Fruit fly (Drosophila melanogaster) whole organism, wandering third instar larva: ENCODE measurements around the gene hid.
A peak's percentile ranks its signal among the peaks of the same experiment; 100 is the strongest.

ENCODE experiments used
- Abd-B ChIP-seq: fragments of >200 bp; optimal IDR thresholded peaks from 2 replicates; lab custom pipeline; 2017; ENCODE audit warnings: missing biosample characterization, missing genetic modification characterization
- CG32264 ChIP-seq: fragments of 200-800 bp; sonication (Bioruptor generic); optimal IDR thresholded peaks from 2 replicates; lab custom pipeline; 2016; ENCODE audit warnings: missing biosample characterization, missing genetic modification characterization
- CG9705 ChIP-seq: fragments of 200-800 bp; sonication (Bioruptor generic); optimal IDR thresholded peaks from 2 replicates; lab custom pipeline; 2018; ENCODE audit warnings: missing biosample characterization, mild to moderate bottlenecking, missing genetic modification characterization
- CrebA ChIP-seq: fragments of 200-800 bp; sonication (Bioruptor generic); optimal IDR thresholded peaks from 2 replicates; lab custom pipeline; 2016; ENCODE audit warnings: missing biosample characterization, mild to moderate bottlenecking, missing genetic modification characterization, borderline replicate concordance
- Dfd ChIP-seq: fragments of >200 bp; optimal IDR thresholded peaks from 2 replicates; lab custom pipeline; 2017; ENCODE audit warnings: missing biosample characterization, missing genetic modification characterization
- GATAd ChIP-seq: sonication (Bioruptor generic); optimal IDR thresholded peaks from 2 replicates; lab custom pipeline; 2016; ENCODE audit warnings: missing biosample characterization, missing genetic modification characterization
- HLH106 ChIP-seq: fragments of 200-800 bp; optimal IDR thresholded peaks from 3 replicates; lab custom pipeline; 2019; ENCODE audit warnings: missing biosample characterization, mild to moderate bottlenecking, missing genetic modification characterization, moderate library complexity
- Hnf4 ChIP-seq: fragments of 200-800 bp; sonication (Bioruptor generic); optimal IDR thresholded peaks from 2 replicates; lab custom pipeline; 2016; ENCODE audit warnings: missing biosample characterization, mild to moderate bottlenecking, missing genetic modification characterization
- Hr83 ChIP-seq: fragments of 200-300 bp; sonication (Bioruptor generic); optimal IDR thresholded peaks from 2 replicates; lab custom pipeline; 2016; ENCODE audit warnings: missing biosample characterization, mild to moderate bottlenecking, missing genetic modification characterization, moderate library complexity; ENCODE audit not compliant: poor library complexity, severe bottlenecking
- Jra ChIP-seq: sonication (Bioruptor generic); optimal IDR thresholded peaks from 2 replicates; lab custom pipeline; 2016; ENCODE audit warnings: missing biosample characterization, missing genetic modification characterization
- Mio ChIP-seq: sonication (Bioruptor generic); optimal IDR thresholded peaks from 2 replicates; lab custom pipeline; 2016; ENCODE audit warnings: missing biosample characterization, missing genetic modification characterization
- N ChIP-seq: fragments of >200 bp; optimal IDR thresholded peaks from 2 replicates; lab custom pipeline; 2018; ENCODE audit warnings: missing biosample characterization, missing external identifiers, missing genetic modification characterization
- OdsH ChIP-seq: fragments of 200-800 bp; sonication (Bioruptor generic); optimal IDR thresholded peaks from 2 replicates; lab custom pipeline; 2016; ENCODE audit warnings: missing biosample characterization, mild to moderate bottlenecking, missing genetic modification characterization
- Rel ChIP-seq, 2 experiments: fragments of 200-800 bp; sonication (Bioruptor generic) in 1 of 2; optimal IDR thresholded peaks; 2 replicates in 1 of 2; 3 replicates in 1 of 2; lab custom pipeline; 2016 to 2019; ENCODE audit warnings: mild to moderate bottlenecking in 2 of 2, missing biosample characterization in 2 of 2, missing genetic modification characterization in 2 of 2, moderate library complexity in 1 of 2
- Sp1 ChIP-seq: fragments of 200-800 bp; sonication (Bioruptor generic); optimal IDR thresholded peaks from 3 replicates; lab custom pipeline; 2019; ENCODE audit warnings: missing biosample characterization, mild to moderate bottlenecking, missing genetic modification characterization, moderate library complexity
- Vsx2 ChIP-seq: fragments of 200-300, 225-300 bp; sonication (Bioruptor generic); optimal IDR thresholded peaks from 2 replicates; lab custom pipeline; 2018; ENCODE audit warnings: missing biosample characterization, missing genetic modification characterization; ENCODE audit not compliant: partially characterized antibody
- br ChIP-seq: fragments of 200-800 bp; sonication (Bioruptor generic); optimal IDR thresholded peaks from 2 replicates; lab custom pipeline; 2016; ENCODE audit warnings: missing biosample characterization, missing genetic modification characterization
- brk ChIP-seq: fragments of 200-800 bp; sonication (Bioruptor generic); optimal IDR thresholded peaks from 2 replicates; lab custom pipeline; 2016; ENCODE audit warnings: missing biosample characterization, mild to moderate bottlenecking, missing genetic modification characterization
- dl ChIP-seq, 2 experiments: fragments of 175-275, 200-275 bp in 1 of 2; fragments of 200-275 bp in 1 of 2; sonication (Bioruptor generic); optimal IDR thresholded peaks; lab custom pipeline; 2018; ENCODE audit warnings: mild to moderate bottlenecking in 2 of 2, missing biosample characterization in 2 of 2, missing genetic modification characterization in 2 of 2, moderate library complexity in 2 of 2; ENCODE audit not compliant: partially characterized antibody in 2 of 2, insufficient read depth in 1 of 2
- dmrt93B ChIP-seq: fragments of 200-800 bp; sonication (Bioruptor generic); optimal IDR thresholded peaks from 2 replicates; lab custom pipeline; 2018; ENCODE audit warnings: missing biosample characterization, mild to moderate bottlenecking, missing genetic modification characterization
- dsf ChIP-seq: sonication (Bioruptor generic); optimal IDR thresholded peaks from 2 replicates; lab custom pipeline; 2016; ENCODE audit warnings: missing biosample characterization, missing genetic modification characterization, borderline replicate concordance
- foxo ChIP-seq, 2 experiments: fragments of 200-800 bp; sonication (Bioruptor generic); optimal IDR thresholded peaks; 2 replicates in 1 of 2; 3 replicates in 1 of 2; lab custom pipeline; 2016 to 2017; ENCODE audit warnings: missing biosample characterization in 2 of 2, missing genetic modification characterization in 2 of 2
- fru ChIP-seq: fragments of 200-800 bp; sonication (Bioruptor generic); optimal IDR thresholded peaks from 3 replicates; lab custom pipeline; 2016; ENCODE audit warnings: missing biosample characterization, mild to moderate bottlenecking, missing genetic modification characterization
- h ChIP-seq: fragments of 200-800 bp; sonication (Bioruptor generic); optimal IDR thresholded peaks from 3 replicates; lab custom pipeline; 2016; ENCODE audit warnings: missing biosample characterization, mild to moderate bottlenecking, missing genetic modification characterization
- jim ChIP-seq: fragments of 175-275, 200-325 bp; sonication (Bioruptor generic); optimal IDR thresholded peaks from 2 replicates; lab custom pipeline; 2016; ENCODE audit warnings: missing biosample characterization, mild to moderate bottlenecking, missing genetic modification characterization
- lola ChIP-seq: fragments of >200 bp; optimal IDR thresholded peaks from 2 replicates; lab custom pipeline; 2017; ENCODE audit warnings: missing biosample characterization, missing genetic modification characterization
- psq ChIP-seq: fragments of 200-800 bp; sonication (Bioruptor generic); optimal IDR thresholded peaks from 3 replicates; lab custom pipeline; 2017; ENCODE audit warnings: missing biosample characterization, mild to moderate bottlenecking, missing genetic modification characterization, moderate library complexity
- rgr ChIP-seq: fragments of 200-800 bp; sonication (Bioruptor generic); optimal IDR thresholded peaks from 3 replicates; lab custom pipeline; 2016; ENCODE audit warnings: missing biosample characterization, mild to moderate bottlenecking, missing genetic modification characterization
- sage ChIP-seq: fragments of 200-800 bp; sonication (Bioruptor generic); optimal IDR thresholded peaks from 2 replicates; lab custom pipeline; 2016; ENCODE audit warnings: missing biosample characterization, mild to moderate bottlenecking, missing genetic modification characterization
- sv ChIP-seq: fragments of 200-800 bp; sonication (Bioruptor generic); optimal IDR thresholded peaks from 3 replicates; lab custom pipeline; 2016; ENCODE audit warnings: missing biosample characterization, missing genetic modification characterization
- tai ChIP-seq: sonication (Bioruptor generic); optimal IDR thresholded peaks from 2 replicates; lab custom pipeline; 2016; ENCODE audit warnings: missing biosample characterization, missing genetic modification characterization
- woc ChIP-seq: sonication (Bioruptor generic); optimal IDR thresholded peaks from 2 replicates; lab custom pipeline; 2016; ENCODE audit warnings: missing biosample characterization, mild to moderate bottlenecking, missing genetic modification characterization

hid gene

DNA sequence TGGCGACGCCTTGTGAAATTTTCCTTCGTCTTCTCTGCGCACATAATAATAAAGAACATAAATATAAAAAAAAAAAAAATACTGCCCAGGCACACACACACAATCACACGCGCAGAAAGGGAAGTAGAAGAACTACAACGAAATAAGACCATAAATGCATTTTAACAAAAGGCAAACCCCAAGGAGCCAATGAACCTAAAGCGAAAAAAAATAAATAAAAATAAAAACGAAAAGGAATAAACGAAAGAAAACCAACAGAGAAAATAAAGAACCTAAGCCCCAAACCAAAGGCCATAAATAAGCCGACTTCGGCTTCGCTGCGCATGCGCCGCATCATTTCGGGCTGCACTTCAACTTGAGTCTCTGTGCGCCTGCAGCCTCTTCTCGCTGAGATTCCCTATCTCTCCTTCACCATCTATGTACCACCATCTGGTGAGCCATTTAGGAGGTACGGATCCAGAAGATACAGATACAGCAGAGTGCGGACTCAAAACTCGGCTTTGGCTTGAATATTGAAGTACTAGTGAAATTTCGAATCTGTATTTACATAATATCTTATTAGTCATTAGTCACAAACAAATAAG is 35.9 kb upstream of the hid start:
- no peak for TF ChIP-seq brk (GFP tag; lab: Kevin White, UChicago)
- no peak for TF ChIP-seq N (GFP tag; lab: Kevin White, UChicago)
- no peak for TF ChIP-seq GATAd (GFP tag; lab: Kevin White, UChicago)
- peak; percentile 61 for TF ChIP-seq Sp1
- TF ChIP-seq dmrt93B, result no peak
- no peak for TF ChIP-seq Hr83
- peak; percentile 30 for TF ChIP-seq fru
- TF ChIP-seq psq (GFP tag; lab: Kevin White, UChicago), result peak; percentile 88
- no peak for TF ChIP-seq jim (GFP tag; lab: Kevin White, UChicago)
- TF ChIP-seq Dfd (GFP tag; lab: Kevin White, UChicago), result no peak
- no peak for TF ChIP-seq tai (GFP tag; lab: Kevin White, UChicago)
- TF ChIP-seq foxo (GFP tag; optimal IDR thresholded peaks at IDR 0.05; lab: Kevin White, UChicago), result no peak
- TF ChIP-seq Rel (GFP tag; optimal IDR thresholded peaks at IDR 0.05; lab: Kevin White, UChicago), result peak; percentile 84
- peak; percentile 15 for TF ChIP-seq Rel (tag; optimal IDR thresholded peaks at IDR 0.05; lab: Kevin White, UChicago)
- no peak for TF ChIP-seq woc
- no peak for TF ChIP-seq OdsH (GFP tag; lab: Kevin White, UChicago)
- TF ChIP-seq br, result peak; percentile 11
- TF ChIP-seq CrebA, result peak; percentile 84
- TF ChIP-seq Vsx2, result no peak
- peak; percentile 29 for TF ChIP-seq Hnf4 (GFP tag; lab: Kevin White, UChicago)
- TF ChIP-seq sage (GFP tag; lab: Kevin White, UChicago), result peak; percentile 33
- no peak for TF ChIP-seq dl (GFP tag; optimal IDR thresholded peaks at IDR 0.05; lab: Kevin White, UChicago; ENCODE audit: insufficient read depth in 1 of 2, partially characterized antibody in 2 of 2)
- TF ChIP-seq CG9705 (GFP tag; lab: Kevin White, UChicago), result no peak
- TF ChIP-seq Jra, result no peak
- no peak for TF ChIP-seq CG32264 (GFP tag; lab: Kevin White, UChicago)
- no peak for TF ChIP-seq h (GFP tag; lab: Kevin White, UChicago)
- no peak for TF ChIP-seq Abd-B
- TF ChIP-seq lola (GFP tag; lab: Kevin White, UChicago), result no peak
- no peak for TF ChIP-seq sv (GFP tag; lab: Kevin White, UChicago)

DNA sequence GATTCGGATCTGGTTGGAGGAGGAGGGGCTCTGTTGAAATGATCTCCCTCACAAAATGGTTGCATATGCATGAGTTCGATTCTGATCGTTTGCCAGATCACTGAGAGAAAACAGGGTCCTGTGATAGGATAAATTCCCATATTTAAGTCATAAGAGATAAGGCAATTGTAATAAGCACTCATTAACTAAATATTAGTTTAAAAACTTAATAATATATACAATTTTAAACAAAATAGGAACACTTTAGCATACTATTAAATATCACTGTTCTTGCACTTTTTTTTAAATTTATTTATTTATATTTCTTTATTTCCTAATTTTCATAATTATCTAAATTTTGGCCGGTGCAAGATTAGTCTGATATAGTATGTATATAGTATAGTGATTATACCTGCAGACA is 33.9 kb upstream of the hid start:
- peak; percentile 32 for TF ChIP-seq psq (GFP tag; lab: Kevin White, UChicago)
- TF ChIP-seq Sp1, result peak; percentile 28
- no peak for TF ChIP-seq Hnf4 (GFP tag; lab: Kevin White, UChicago)
- peak; percentile 30 for TF ChIP-seq OdsH (GFP tag; lab: Kevin White, UChicago)
- TF ChIP-seq rgr (GFP tag; lab: Kevin White, UChicago), result no peak
- TF ChIP-seq sage (GFP tag; lab: Kevin White, UChicago), result no peak
- TF ChIP-seq, all 38 proteins: peak for 3

DNA sequence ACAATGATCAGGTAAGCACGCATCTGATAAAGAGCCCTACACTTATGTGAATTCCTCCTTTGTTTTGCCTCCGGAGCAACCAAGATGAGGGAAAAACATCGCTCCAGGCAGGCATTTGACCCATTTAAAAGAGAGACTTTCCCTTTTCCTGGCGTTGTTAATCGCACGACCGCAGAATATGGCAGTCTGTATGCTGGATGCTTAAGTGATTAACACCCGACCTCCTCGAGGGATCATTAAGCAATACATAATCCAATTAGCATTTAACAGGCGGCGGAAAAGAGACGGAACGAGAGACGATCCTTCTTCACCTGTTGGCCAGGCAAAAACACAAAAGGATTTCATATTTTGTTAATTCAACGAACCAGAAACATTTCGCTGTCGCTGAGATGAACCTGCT is 33.0 kb upstream of the hid start:
- TF ChIP-seq Dfd (GFP tag; lab: Kevin White, UChicago) (no peak), jim (GFP tag; lab: Kevin White, UChicago) (no peak)

DNA sequence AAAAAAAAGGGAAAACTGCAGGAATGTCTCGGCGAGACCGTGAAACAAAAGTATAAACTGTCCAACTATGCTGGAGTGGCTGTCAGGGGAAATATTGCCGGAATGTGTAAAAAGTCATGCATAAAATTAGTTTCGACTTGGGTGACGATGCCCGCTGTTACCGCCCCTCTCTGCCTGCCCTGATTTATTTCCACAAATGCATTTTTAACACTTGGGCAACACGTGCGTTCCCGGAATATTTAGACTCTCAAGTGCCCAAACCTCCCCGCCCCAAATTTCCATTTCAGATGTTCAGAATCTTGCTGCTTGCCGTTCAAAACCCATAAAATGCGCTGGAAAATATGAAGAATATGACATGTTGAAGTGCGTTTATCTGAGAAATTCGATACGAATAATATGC is 31.5 kb upstream of the hid start:
- no peak for TF ChIP-seq psq (GFP tag; lab: Kevin White, UChicago)
- TF ChIP-seq foxo (GFP tag; optimal IDR thresholded peaks at IDR 0.05; lab: Kevin White, UChicago), result no peak
- no peak for TF ChIP-seq dmrt93B
- no peak for TF ChIP-seq HLH106 (tag; lab: Kevin White, UChicago)
- no peak for TF ChIP-seq Jra
- no peak for TF ChIP-seq dsf (GFP tag; lab: Kevin White, UChicago)
- TF ChIP-seq Dfd (GFP tag; lab: Kevin White, UChicago), result no peak
- no peak for TF ChIP-seq woc
- TF ChIP-seq lola (GFP tag; lab: Kevin White, UChicago), result no peak
- no peak for TF ChIP-seq h (GFP tag; lab: Kevin White, UChicago)
- TF ChIP-seq dl (GFP tag; optimal IDR thresholded peaks at IDR 0.05; lab: Kevin White, UChicago; ENCODE audit: insufficient read depth in 1 of 2, partially characterized antibody in 2 of 2), result no peak
- no peak for TF ChIP-seq Mio
